Worm (Caenorhabditis elegans) whole organism, early embryonic: ENCODE measurements around the gene R05H11.2.

Source experiments
- B0310.2 ChIP-seq: sonication (generic microtip); optimal IDR thresholded peaks from 2 replicates; lab custom pipeline; 2016; ENCODE audit warnings: mild to moderate bottlenecking, missing genetic modification characterization, missing compliant biosample characterization
- F13C5.2 ChIP-seq: sonication (generic microtip); optimal IDR thresholded peaks from 2 replicates; lab custom pipeline; 2017; ENCODE audit warnings: mild to moderate bottlenecking, missing genetic modification characterization, inconsistent platforms, missing compliant biosample characterization
- ama-1 ChIP-seq: fragments of 150-350 bp; optimal IDR thresholded peaks from 2 replicates; lab custom pipeline; 2014
- ceh-36 ChIP-seq: sonication (generic microtip); optimal IDR thresholded peaks from 2 replicates; lab custom pipeline; 2016; ENCODE audit warnings: missing genetic modification characterization, inconsistent platforms, missing compliant biosample characterization
- flt-1 ChIP-seq: fragments of 200-800 bp; sonication (Bioruptor generic); IDR thresholded peaks from 2 replicates; pipeline ENCODE4 v1.3.6; 2022; ENCODE audit warnings: missing genetic modification characterization, missing compliant biosample characterization
- hmbx-1 ChIP-seq: sonication (generic microtip); optimal IDR thresholded peaks from 2 replicates; lab custom pipeline; 2016; ENCODE audit warnings: mild to moderate bottlenecking, missing genetic modification characterization, missing compliant biosample characterization
- hmg-4 ChIP-seq: fragments of 200-800 bp; sonication (Bioruptor generic); optimal IDR thresholded peaks from 2 replicates; lab custom pipeline; 2018; ENCODE audit warnings: mild to moderate bottlenecking, missing genetic modification characterization, missing compliant biosample characterization
- pes-1 ChIP-seq: fragments of 200-800 bp; sonication (Bioruptor generic); IDR thresholded peaks from 2 replicates; pipeline ENCODE4 v1.3.6; 2022; ENCODE audit warnings: missing genetic modification reagents, missing genetic modification characterization, missing compliant biosample characterization
- tbx-11 ChIP-seq: fragments of 200-800 bp; sonication (Bioruptor generic); IDR thresholded peaks from 2 replicates; pipeline ENCODE4 v1.3.6; 2022; ENCODE audit warnings: missing genetic modification characterization, missing compliant biosample characterization
- tbx-37 ChIP-seq: fragments of 200-800 bp; sonication (Bioruptor generic); conservative IDR thresholded peaks from 2 replicates; pipeline ENCODE4 v1.3.6; 2022; ENCODE audit warnings: missing genetic modification reagents, missing genetic modification characterization, missing compliant biosample characterization
- tra-4 ChIP-seq: sonication (generic microtip); optimal IDR thresholded peaks from 2 replicates; lab custom pipeline; 2017; ENCODE audit warnings: missing genetic modification characterization, missing compliant biosample characterization

ce11 chrIII:6819322-6819901 lies 21.3 kb downstream of the R05H11.2 start, which contains the start of gene F28F5.6:
- TF ChIP-seq ceh-36 (tag; lab: Kevin White, UChicago) (no peak), B0310.2 (no peak), flt-1 (no peak), pes-1 (GFP tag; lab: Robert Waterston, UW) (no peak), hmbx-1 (tag; lab: Kevin White, UChicago) (no peak), tbx-37 (GFP tag; lab: Robert Waterston, UW) (no peak), tbx-11 (no peak), tra-4 (no peak), ama-1 (lab: Kevin White, UChicago) (no peak), hmg-4 (GFP tag; lab: Kevin White, UChicago) (no peak), F13C5.2 (tag; lab: Kevin White, UChicago) (no peak)
